Worm (Caenorhabditis elegans) whole organism, midembryonic: ENCODE results near the gene rab-21.

Experiments used
- flt-1 ChIP-seq: fragments of 200-800 bp; sonication (Bioruptor generic); IDR thresholded peaks from 2 replicates; pipeline ENCODE4 v1.3.6; 2022; ENCODE audit warnings: missing genetic modification characterization, missing compliant biosample characterization
- med-1 ChIP-seq: sonication (generic microtip); optimal IDR thresholded peaks from 2 replicates; lab custom pipeline; 2017; ENCODE audit warnings: missing genetic modification characterization, mild to moderate bottlenecking, missing compliant biosample characterization, antibody characterized with exemption, missing genetic modification reagents; ENCODE audit not compliant: insufficient read depth
- ztf-23 ChIP-seq: fragments of 200-800 bp; sonication (Bioruptor generic); IDR thresholded peaks from 2 replicates; pipeline ENCODE4 v1.3.6; 2022; ENCODE audit warnings: missing genetic modification reagents, missing genetic modification characterization, missing compliant biosample characterization
- ztf-29 ChIP-seq: fragments of 200-800 bp; sonication (Bioruptor generic); IDR thresholded peaks from 2 replicates; pipeline ENCODE4 v1.3.6; 2022; ENCODE audit warnings: missing genetic modification reagents, missing genetic modification characterization, missing compliant biosample characterization

DNA sequence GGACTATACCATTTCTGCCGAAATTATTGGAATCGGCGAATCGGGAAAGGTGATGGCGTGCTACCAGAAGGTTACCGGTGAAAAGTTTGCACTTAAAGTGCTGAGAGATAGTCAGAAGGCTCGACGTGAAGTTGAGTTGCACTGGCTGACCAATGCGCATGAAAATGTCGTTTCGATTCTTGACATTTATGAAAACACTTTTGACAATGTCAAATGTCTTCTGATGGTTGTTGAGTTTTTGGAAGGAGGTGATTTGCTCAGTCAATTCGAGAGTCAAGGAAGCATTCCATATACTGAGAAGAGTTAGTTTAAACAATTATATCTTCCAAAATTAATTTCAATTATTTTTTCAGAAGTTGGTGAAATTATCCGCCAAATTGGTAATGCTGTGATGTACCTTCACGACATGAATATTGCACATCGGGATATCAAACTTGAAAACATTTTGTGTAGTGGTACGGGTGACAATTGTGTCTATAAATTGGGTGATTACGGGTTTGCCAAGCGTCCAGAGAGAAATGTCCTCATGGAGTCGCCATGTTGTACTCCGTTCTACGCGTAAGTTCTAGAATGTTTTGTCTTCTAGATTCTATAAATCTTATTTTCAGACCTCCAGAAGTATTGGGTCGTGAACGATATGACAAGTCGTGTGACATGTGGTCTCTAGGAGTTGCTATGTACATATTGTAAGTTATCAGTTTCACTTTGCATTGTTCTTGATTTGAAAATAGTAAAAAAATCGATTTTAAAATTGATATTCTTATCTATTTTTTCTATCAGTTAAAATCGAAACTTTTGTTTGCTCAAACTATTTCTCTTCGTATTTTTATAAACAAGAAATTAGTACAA is 30.9 kb upstream of the rab-21 start:
- no peak for TF ChIP-seq flt-1 (GFP tag; lab: Robert Waterston, UW)
- no peak for TF ChIP-seq ztf-29 (GFP tag; lab: Robert Waterston, UW)
- no peak for TF ChIP-seq med-1 (GFP tag; lab: Kevin White, UChicago)
- no peak for TF ChIP-seq ztf-23 (GFP tag; lab: Robert Waterston, UW)
